Worm (Caenorhabditis elegans) whole organism, L3 larva: ENCODE data around the gene E02C12.12.

Experiments used
- aly-2 ChIP-seq: fragments of 150-350 bp; optimal IDR thresholded peaks from 2 replicates; lab custom pipeline; 2014; ENCODE audit warnings: missing biosample characterization, missing genetic modification characterization
- lsy-12 ChIP-seq: sonication (generic microtip); optimal IDR thresholded peaks from 2 replicates; lab custom pipeline; 2016; ENCODE audit warnings: mild to moderate bottlenecking, missing genetic modification characterization, missing compliant biosample characterization

ce11 chrV:9399886-9400373 is 17.8 kb upstream of the E02C12.12 start, which contains the start of gene trpp-4:
- no peak for TF ChIP-seq aly-2 (tag; lab: Kevin White, UChicago)
- TF ChIP-seq lsy-12 (tag; lab: Kevin White, UChicago) = no peak
